Worm (Caenorhabditis elegans): Measurements from ENCODE around the gene W02H5.19.

W02H5.19 gene

DNA sequence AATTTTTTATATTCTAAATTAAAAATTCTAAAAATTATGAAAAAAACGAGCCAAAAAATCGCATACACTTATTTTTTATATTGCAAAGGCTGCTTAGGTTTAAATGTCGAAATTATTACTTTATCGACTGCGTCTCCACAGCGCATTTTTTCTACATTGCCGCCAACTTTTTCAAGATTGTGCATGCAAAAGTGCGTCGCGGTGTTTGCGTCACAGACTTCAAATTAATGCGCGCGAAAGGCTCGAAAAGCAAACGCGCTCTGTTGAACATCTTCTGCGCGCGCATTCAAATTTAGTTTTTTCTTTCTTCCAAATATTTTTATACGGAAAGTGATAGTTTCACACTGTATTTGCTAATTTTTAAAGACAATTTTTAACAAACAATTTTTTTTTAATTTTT, 38.1 kb upstream of the W02H5.19 start (continued):
- TF ChIP-seq snu-23 (GFP tag; optimal IDR thresholded peaks at IDR 0.05) (peak; percentile 93), nhr-84 (tag; optimal IDR thresholded peaks at IDR 0.05) (no peak), ets-5 (GFP tag; IDR thresholded peaks at IDR 0.05) (peak; percentile 52; the same call in 1 of the 2 replicates), lin-14 (GFP tag; optimal IDR thresholded peaks at IDR 0.05) (peak; percentile 92), lin-15B (tag; optimal IDR thresholded peaks at IDR 0.05) (peak; percentile 68), dpl-1 (GFP tag; optimal IDR thresholded peaks at IDR 0.05) (peak; percentile 92 to 99 (median 97)), aha-1 (tag; optimal IDR thresholded peaks at IDR 0.05) (no peak), fos-1 (tag; optimal IDR thresholded peaks at IDR 0.05) (peak; percentile 52), unc-86 (tag; optimal IDR thresholded peaks at IDR 0.05) (peak; percentile 93), zag-1 (tag; optimal IDR thresholded peaks at IDR 0.05) (no peak), mef-2 (tag; optimal IDR thresholded peaks at IDR 0.05) (no peak), snpc-4 (tag; optimal IDR thresholded peaks at IDR 0.05) (peak; percentile 71), Y116A8C.19 (tag; optimal IDR thresholded peaks at IDR 0.05; ENCODE audit: borderline replicate concordance) (no peak), C34B4.2 (tag; optimal IDR thresholded peaks at IDR 0.05) (peak; percentile 40), mdl-1 (tag; optimal IDR thresholded peaks at IDR 0.05) (peak in 1 of 2 experiments; percentile 57), unc-30 (tag; optimal IDR thresholded peaks at IDR 0.05) (no peak), fkh-8 (tag; optimal IDR thresholded peaks at IDR 0.05) (peak; percentile 94), nhr-85 (tag) (peak; percentile 95), nhr-237 (tag; optimal IDR thresholded peaks at IDR 0.05) (peak; percentile 63), grh-1 (GFP tag; IDR thresholded peaks at IDR 0.05) (peak; percentile 95), ceh-63 (GFP tag; optimal IDR thresholded peaks at IDR 0.05) (peak; percentile 60), tlp-1 (tag; optimal IDR thresholded peaks at IDR 0.05) (no peak), ceh-82 (tag; optimal IDR thresholded peaks at IDR 0.05) (peak; percentile 45 to 73 (median 72)), skn-1 (tag; optimal IDR thresholded peaks at IDR 0.05) (peak; percentile 64), lin-13 (GFP tag; optimal IDR thresholded peaks at IDR 0.05) (peak; percentile 65), xbp-1 (tag; optimal IDR thresholded peaks at IDR 0.05) (peak; percentile 90), sup-37 (GFP tag; optimal IDR thresholded peaks at IDR 0.05) (peak; percentile 69), unc-98 (GFP tag; IDR thresholded peaks at IDR 0.05) (peak; percentile 89), ceh-90 (tag; optimal IDR thresholded peaks at IDR 0.05) (peak; percentile 74), mab-9 (GFP tag; IDR thresholded peaks at IDR 0.05) (peak; percentile 97), sox-4 (tag; optimal IDR thresholded peaks at IDR 0.05) (peak; percentile 88), nhr-90 (tag; optimal IDR thresholded peaks at IDR 0.05; ENCODE audit: poor library complexity) (peak; percentile 90), unc-62 (GFP tag; optimal IDR thresholded peaks at IDR 0.05) (no peak), alr-1 (tag; optimal IDR thresholded peaks at IDR 0.05; ENCODE audit: borderline replicate concordance) (no peak), F16B12.6 (tag; optimal IDR thresholded peaks at IDR 0.05) (peak; percentile 87), zip-4 (GFP tag; optimal IDR thresholded peaks at IDR 0.05) (peak; percentile 74), C16A3.4 (tag; optimal IDR thresholded peaks at IDR 0.05) (peak; percentile 71), vab-15 (tag; optimal IDR thresholded peaks at IDR 0.05) (peak; percentile 63)

ce11 chrV:2601817-2602216, 36.9 kb upstream of the W02H5.19 start:
- TF ChIP-seq lir-3 (tag; optimal IDR thresholded peaks at IDR 0.05; ENCODE audit: poor library complexity) (no peak), nhr-76 (tag; optimal IDR thresholded peaks at IDR 0.05) (no peak), zip-4 (GFP tag; optimal IDR thresholded peaks at IDR 0.05) (no peak), lin-14 (GFP tag; optimal IDR thresholded peaks at IDR 0.05) (no peak), hlh-4 (tag; optimal IDR thresholded peaks at IDR 0.05) (no peak)

DNA sequence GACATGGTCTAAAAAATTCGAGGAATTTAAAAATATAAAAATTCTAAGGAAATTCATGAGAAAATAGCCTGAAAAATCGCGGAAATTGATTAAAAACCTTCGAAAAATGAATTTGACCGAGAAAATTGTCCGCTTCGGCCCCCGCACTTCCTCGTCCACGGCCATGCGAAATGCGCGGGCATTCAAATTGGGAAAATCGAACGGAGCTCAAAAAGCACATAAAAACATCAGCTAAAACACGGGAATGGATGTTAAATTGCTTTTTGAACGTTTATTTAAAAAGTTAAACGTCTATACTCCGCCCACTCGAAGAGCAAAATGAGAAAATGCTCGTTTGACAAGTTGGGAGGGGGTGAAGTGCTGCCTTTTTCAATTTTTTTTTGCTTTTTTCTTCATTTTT, 35.6 kb upstream of the W02H5.19 start, which contains the start of gene F53E10.6:
TSS of gene F53E10.6 (minus strand) at position 8 of the 400 bp plus-strand sequence.
- TF ChIP-seq swsn-7 (tag; optimal IDR thresholded peaks at IDR 0.05) (peak; percentile 15), aha-1 (tag; optimal IDR thresholded peaks at IDR 0.05) (no peak), nhr-90 (tag; optimal IDR thresholded peaks at IDR 0.05; ENCODE audit: poor library complexity) (peak; percentile 52), alr-1 (tag; optimal IDR thresholded peaks at IDR 0.05; ENCODE audit: borderline replicate concordance) (no peak), grh-1 (GFP tag; IDR thresholded peaks at IDR 0.05) (no peak), mab-9 (GFP tag; IDR thresholded peaks at IDR 0.05) (no peak), dsc-1 (tag; optimal IDR thresholded peaks at IDR 0.05) (peak; percentile 17), pag-3 (tag; optimal IDR thresholded peaks at IDR 0.05; ENCODE audit: borderline replicate concordance, insufficient read depth) (no peak), ceh-90 (tag; optimal IDR thresholded peaks at IDR 0.05) (peak; percentile 83), isw-1 (GFP tag; IDR thresholded peaks at IDR 0.05) (peak; percentile 28; the same call in 1 of the 2 replicates), xbp-1 (tag; optimal IDR thresholded peaks at IDR 0.05) (peak; percentile 21), nhr-19 (GFP tag; conservative IDR thresholded peaks at IDR 0.05) (peak; percentile 20; the same call in 1 of the 2 replicates), elt-2 (tag; optimal IDR thresholded peaks at IDR 0.05) (peak; percentile 21), C04F5.9 (tag; optimal IDR thresholded peaks at IDR 0.05) (no peak), fkh-8 (tag; optimal IDR thresholded peaks at IDR 0.05) (peak; percentile 8), nhr-84 (tag; optimal IDR thresholded peaks at IDR 0.05) (no peak), ces-1 (GFP tag; optimal IDR thresholded peaks at IDR 0.05) (no peak), egl-13 (tag; optimal IDR thresholded peaks at IDR 0.05) (no peak)
